Worm (Caenorhabditis elegans) whole organism, mixed stage, embryonic: ENCODE data around the gene acly-1.
"Not testable (repeated sequence)": the region's sequence is repeated elsewhere in the genome, so short reads cannot be mapped to it uniquely, and the experiment has no call there.

ENCODE experiments used
- M03D4.4 ChIP-seq: sonication (generic microtip); optimal IDR thresholded peaks from 2 replicates; lab custom pipeline; 2017; ENCODE audit warnings: mild to moderate bottlenecking, missing genetic modification characterization, missing compliant biosample characterization
- bed-3 ChIP-seq: fragments of 200-800 bp; sonication (Bioruptor generic); optimal IDR thresholded peaks from 3 replicates; lab custom pipeline; 2018; ENCODE audit warnings: mild to moderate bottlenecking, missing genetic modification characterization, moderate library complexity, missing compliant biosample characterization
- blmp-1 ChIP-seq: fragments of 150-350 bp; optimal IDR thresholded peaks from 2 replicates; lab custom pipeline; 2014; ENCODE audit warnings: missing biosample characterization, missing genetic modification characterization
- ceh-39 ChIP-seq: fragments of 150-350 bp; optimal IDR thresholded peaks from 2 replicates; lab custom pipeline; 2014; ENCODE audit warnings: missing biosample characterization, missing genetic modification characterization
- ceh-43 ChIP-seq: fragments of 200-800 bp; sonication (Bioruptor generic); optimal IDR thresholded peaks from 2 replicates; lab custom pipeline; 2018; ENCODE audit warnings: mild to moderate bottlenecking, missing genetic modification characterization, moderate library complexity, missing compliant biosample characterization
- ceh-83 ChIP-seq: fragments of 200-800 bp; sonication (Bioruptor generic); optimal IDR thresholded peaks from 2 replicates; lab custom pipeline; 2018; ENCODE audit warnings: mild to moderate bottlenecking, missing genetic modification characterization, missing compliant biosample characterization
- cnd-1 ChIP-seq: fragments of 200-800 bp; sonication (Bioruptor generic); optimal IDR thresholded peaks from 2 replicates; lab custom pipeline; 2018; ENCODE audit warnings: mild to moderate bottlenecking, missing genetic modification characterization, missing compliant biosample characterization
- elt-1 ChIP-seq: sonication (generic microtip); optimal IDR thresholded peaks from 2 replicates; lab custom pipeline; 2017; ENCODE audit warnings: missing genetic modification characterization, mild to moderate bottlenecking, missing compliant biosample characterization, antibody characterized with exemption, moderate library complexity, borderline replicate concordance; ENCODE audit not compliant: insufficient read depth
- elt-3 ChIP-seq: fragments of 150-350 bp; optimal IDR thresholded peaks from 2 replicates; lab custom pipeline; 2014; ENCODE audit warnings: missing biosample characterization, missing genetic modification characterization
- ham-2 ChIP-seq: fragments of 200-800 bp; sonication (Bioruptor generic); optimal IDR thresholded peaks from 2 replicates; lab custom pipeline; 2018; ENCODE audit warnings: mild to moderate bottlenecking, missing genetic modification characterization, missing compliant biosample characterization
- lin-13 ChIP-seq: fragments of 150-350 bp; optimal IDR thresholded peaks from 2 replicates; lab custom pipeline; 2014; ENCODE audit warnings: missing biosample characterization, missing genetic modification characterization
- lin-32 ChIP-seq: fragments of 200-800 bp; sonication (Bioruptor generic); optimal IDR thresholded peaks from 2 replicates; lab custom pipeline; 2018; ENCODE audit warnings: mild to moderate bottlenecking, missing genetic modification characterization, missing compliant biosample characterization
- lsy-2 ChIP-seq: fragments of 150-350 bp; optimal IDR thresholded peaks from 2 replicates; lab custom pipeline; 2014; ENCODE audit warnings: missing biosample characterization, missing genetic modification characterization
- mab-5 ChIP-seq: fragments of 150-350 bp; optimal IDR thresholded peaks from 2 replicates; lab custom pipeline; 2014; ENCODE audit warnings: missing biosample characterization, missing genetic modification characterization
- mep-1 ChIP-seq: fragments of 150-350 bp; optimal IDR thresholded peaks from 2 replicates; lab custom pipeline; 2017; ENCODE audit warnings: missing biosample characterization, missing genetic modification reagents, missing genetic modification characterization, inconsistent platforms
- mls-2 ChIP-seq: sonication (generic microtip); optimal IDR thresholded peaks from 2 replicates; lab custom pipeline; 2016; ENCODE audit warnings: mild to moderate bottlenecking, missing genetic modification characterization, moderate library complexity, missing compliant biosample characterization
- nhr-12 ChIP-seq: fragments of 150-350 bp; optimal IDR thresholded peaks from 2 replicates; lab custom pipeline; 2014; ENCODE audit warnings: missing biosample characterization, missing genetic modification characterization
- nhr-2 ChIP-seq: fragments of 150-350 bp; optimal IDR thresholded peaks from 2 replicates; lab custom pipeline; 2014; ENCODE audit warnings: missing biosample characterization, missing genetic modification characterization
- nhr-237 ChIP-seq: fragments of 150-350 bp; optimal IDR thresholded peaks from 2 replicates; lab custom pipeline; 2014; ENCODE audit warnings: missing biosample characterization, missing genetic modification characterization
- nhr-28 ChIP-seq: fragments of 150-350 bp; optimal IDR thresholded peaks from 2 replicates; lab custom pipeline; 2014; ENCODE audit warnings: missing biosample characterization, missing genetic modification characterization
- nhr-76 ChIP-seq: sonication (generic microtip); optimal IDR thresholded peaks from 2 replicates; lab custom pipeline; 2017; ENCODE audit warnings: missing biosample characterization, missing genetic modification characterization
- pha-4 ChIP-seq: fragments of 150-350 bp; optimal IDR thresholded peaks from 2 replicates; lab custom pipeline; 2018; ENCODE audit warnings: missing biosample characterization, missing genetic modification reagents, missing genetic modification characterization
- snpc-4 ChIP-seq: fragments of 150-350 bp; optimal IDR thresholded peaks from 2 replicates; lab custom pipeline; 2014; ENCODE audit warnings: missing biosample characterization, missing genetic modification characterization
- sptf-1 ChIP-seq: sonication (generic microtip); optimal IDR thresholded peaks from 2 replicates; lab custom pipeline; 2017; ENCODE audit warnings: mild to moderate bottlenecking, missing genetic modification characterization, moderate library complexity, missing compliant biosample characterization
- tbx-8 ChIP-seq: fragments of 200-800 bp; sonication (Bioruptor generic); optimal IDR thresholded peaks from 2 replicates; lab custom pipeline; 2018; ENCODE audit warnings: mild to moderate bottlenecking, missing genetic modification characterization, moderate library complexity, missing compliant biosample characterization
- unc-120 ChIP-seq: sonication (generic microtip); optimal IDR thresholded peaks from 2 replicates; lab custom pipeline; 2017; ENCODE audit warnings: missing genetic modification characterization, missing compliant biosample characterization; ENCODE audit not compliant: poor library complexity, severe bottlenecking
- unc-39 ChIP-seq: fragments of 150-350 bp; optimal IDR thresholded peaks from 2 replicates; lab custom pipeline; 2014; ENCODE audit warnings: missing biosample characterization, missing genetic modification characterization
- unc-62 ChIP-seq: fragments of 150-350 bp; optimal IDR thresholded peaks from 2 replicates; lab custom pipeline; 2014; ENCODE audit warnings: missing biosample characterization, missing genetic modification reagents, missing genetic modification characterization
- zip-8 ChIP-seq: fragments of 150-350 bp; optimal IDR thresholded peaks from 2 replicates; lab custom pipeline; 2014; ENCODE audit warnings: missing biosample characterization, missing genetic modification characterization
- ztf-11 ChIP-seq: fragments of 150-350 bp; optimal IDR thresholded peaks from 2 replicates; lab custom pipeline; 2014; ENCODE audit warnings: missing biosample characterization, missing genetic modification characterization

acly-1 gene

ce11 chrX:1479190-1479589 lies at the start of gene acly-1:
Gene acly-1 (plus strand): TSS chrX:1479542.
- no peak for TF ChIP-seq pha-4
- no peak for TF ChIP-seq ceh-39
- TF ChIP-seq mab-5 = no peak
- no peak for TF ChIP-seq nhr-28 (tag; lab: Kevin White, UChicago)
- no peak for TF ChIP-seq ceh-43 (GFP tag; lab: Kevin White, UChicago)
- TF ChIP-seq zip-8 (tag; lab: Kevin White, UChicago) = no peak
- no peak for TF ChIP-seq lsy-2 (tag; lab: Kevin White, UChicago)
- TF ChIP-seq tbx-8 = no peak
- no peak for TF ChIP-seq elt-1 (tag; lab: Kevin White, UChicago)
- TF ChIP-seq elt-3 = no peak
- TF ChIP-seq ham-2 = no peak

DNA sequence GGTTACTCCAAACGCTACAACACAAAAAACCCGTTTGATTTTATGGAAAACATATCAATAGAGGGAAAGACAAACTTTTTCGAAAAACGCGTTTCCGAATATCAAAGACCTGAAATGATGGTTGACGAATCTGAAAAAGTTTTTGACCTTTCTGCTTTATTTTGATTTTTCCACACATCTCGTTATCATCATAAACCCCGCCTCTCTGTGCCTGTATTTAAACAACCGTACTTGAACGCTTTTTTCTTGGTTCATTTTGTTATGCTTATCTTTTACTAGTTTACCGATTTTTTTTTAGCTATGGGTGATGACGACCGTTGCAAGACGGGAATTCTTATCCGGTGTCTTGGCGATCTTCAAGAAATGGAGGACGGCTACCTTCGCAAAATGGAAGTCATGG lies 48.6 kb upstream of the acly-1 start, which contains the start of gene F19G12.1:
Gene F19G12.1, plus strand, starts transcription at position 301 of the 400 bp plus-strand sequence.
- not testable (repeated sequence) for TF ChIP-seq ceh-43 (GFP tag; lab: Kevin White, UChicago); M03D4.4 (tag; lab: Kevin White, UChicago); mls-2

ce11 chrX:1437097-1437496 lies 42.2 kb upstream of the acly-1 start:
- TF ChIP-seq mep-1 = no peak
- TF ChIP-seq lin-13 (tag; lab: Kevin White, UChicago) = no peak
- no peak for TF ChIP-seq ceh-43 (GFP tag; lab: Kevin White, UChicago)
- TF ChIP-seq unc-120 (tag; lab: Kevin White, UChicago) = no peak
- no peak for TF ChIP-seq snpc-4
- no peak for TF ChIP-seq M03D4.4 (tag; lab: Kevin White, UChicago)
- no peak for TF ChIP-seq nhr-237 (tag; lab: Kevin White, UChicago)
- TF ChIP-seq blmp-1 (tag; lab: Kevin White, UChicago) = no peak
- no peak for TF ChIP-seq mab-5
- no peak for TF ChIP-seq elt-1 (tag; lab: Kevin White, UChicago)
- no peak for TF ChIP-seq mls-2
- no peak for TF ChIP-seq pha-4
- TF ChIP-seq cnd-1 (tag; lab: Kevin White, UChicago) = no peak
- no peak for TF ChIP-seq zip-8 (tag; lab: Kevin White, UChicago)
- no peak for TF ChIP-seq unc-62 (GFP tag; lab: Kevin White, UChicago)
- no peak for TF ChIP-seq ham-2
- no peak for TF ChIP-seq bed-3 (GFP tag; lab: Kevin White, UChicago)
- no peak for TF ChIP-seq unc-39
- no peak for TF ChIP-seq lin-32 (GFP tag; lab: Kevin White, UChicago)
- TF ChIP-seq ceh-83 = no peak

DNA sequence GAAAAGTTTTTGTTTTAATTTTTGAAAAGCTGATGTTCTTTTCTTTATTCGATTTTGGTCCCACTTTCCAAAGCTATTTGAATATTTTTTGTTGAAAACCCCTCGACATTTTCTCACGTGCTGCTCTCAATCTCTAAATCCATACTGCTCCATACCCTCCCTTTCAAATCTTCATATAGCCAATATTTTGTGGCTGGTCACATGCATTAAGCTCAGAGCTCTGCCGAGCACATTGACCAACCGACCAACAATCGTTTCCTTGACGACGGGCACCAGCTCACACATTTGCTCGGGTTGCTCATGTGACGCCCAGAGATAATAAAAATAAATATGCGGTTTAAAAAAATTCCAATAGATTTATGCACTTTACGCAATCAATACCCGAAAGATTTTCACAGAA lies 40.4 kb upstream of the acly-1 start:
- no peak for TF ChIP-seq lin-32 (GFP tag; lab: Kevin White, UChicago)

- TF ChIP-seq nhr-12 (no peak), unc-39 (no peak), elt-3 (no peak), ceh-39 (no peak), ceh-83 (no peak), cnd-1 (tag; lab: Kevin White, UChicago) (no peak), lin-13 (tag; lab: Kevin White, UChicago) (no peak)
Observed at ce11 chrX:1440161-1440560, 39.2 kb upstream of the acly-1 start, which contains the start of gene sedl-1. Gene sedl-1 (minus strand): TSS chrX:1440261.

- no peak for TF ChIP-seq bed-3 (GFP tag; lab: Kevin White, UChicago)
- no peak for TF ChIP-seq unc-62 (GFP tag; lab: Kevin White, UChicago)
- no peak for TF ChIP-seq ztf-11
- no peak for TF ChIP-seq unc-39
- no peak for TF ChIP-seq tbx-8
- no peak for TF ChIP-seq snpc-4
- TF ChIP-seq nhr-76 (tag; lab: Kevin White, UChicago) = no peak
- no peak for TF ChIP-seq unc-120 (tag; lab: Kevin White, UChicago)
- TF ChIP-seq nhr-12 = no peak
- no peak for TF ChIP-seq sptf-1 (tag; lab: Kevin White, UChicago)
- TF ChIP-seq lsy-2 (tag; lab: Kevin White, UChicago) = no peak
- TF ChIP-seq blmp-1 (tag; lab: Kevin White, UChicago) = no peak
- TF ChIP-seq M03D4.4 (tag; lab: Kevin White, UChicago) = no peak
- TF ChIP-seq elt-1 (tag; lab: Kevin White, UChicago) = no peak
- no peak for TF ChIP-seq ceh-39
- no peak for TF ChIP-seq nhr-2 (tag; lab: Kevin White, UChicago)
- TF ChIP-seq, all 35 proteins: peak for 0
Observed at ce11 chrX:1441602-1442183, 37.6 kb upstream of the acly-1 start.
